Worm (Caenorhabditis elegans): Measurements from ENCODE around the gene C14C10.2.

The C14C10.2 gene

ce11 chrV:12564902-12565301 lies 27.4 kb downstream of the C14C10.2 start:
- TF ChIP-seq npax-4 (tag; optimal IDR thresholded peaks at IDR 0.05): no peak
- no peak for TF ChIP-seq syd-9 (tag; optimal IDR thresholded peaks at IDR 0.05)
- TF ChIP-seq ceh-2 (tag; optimal IDR thresholded peaks at IDR 0.05): no peak
- no peak for TF ChIP-seq zip-5 (tag; optimal IDR thresholded peaks at IDR 0.05)
- no peak for TF ChIP-seq hlh-8 (tag; optimal IDR thresholded peaks at IDR 0.05)
- no peak for TF ChIP-seq che-1 (tag; optimal IDR thresholded peaks at IDR 0.05)
- TF ChIP-seq pag-3 (tag; optimal IDR thresholded peaks at IDR 0.05; ENCODE audit: borderline replicate concordance): no peak
- no peak for TF ChIP-seq hlh-13 (GFP tag; optimal IDR thresholded peaks at IDR 0.05)
- no peak for TF ChIP-seq Y22D7AL.16 (tag; optimal IDR thresholded peaks at IDR 0.05)
- no peak for TF ChIP-seq nfya-1 (tag; optimal IDR thresholded peaks at IDR 0.05)
- TF ChIP-seq nhr-232 (tag; optimal IDR thresholded peaks at IDR 0.05): no peak
- TF ChIP-seq ttx-3 (tag; optimal IDR thresholded peaks at IDR 0.05): no peak
- no peak for TF ChIP-seq nhr-11 (tag; optimal IDR thresholded peaks at IDR 0.05)
- no peak for TF ChIP-seq dmd-4 (tag; optimal IDR thresholded peaks at IDR 0.05; ENCODE audit: borderline replicate concordance)
- TF ChIP-seq pax-1 (tag; optimal IDR thresholded peaks at IDR 0.05): no peak

- TF ChIP-seq ceh-2 (tag; optimal IDR thresholded peaks at IDR 0.05): no peak
Observed at ce11 chrV:12563187-12563586, 29.1 kb downstream of the C14C10.2 start, which contains the start of gene mrps-5. Gene mrps-5 (plus strand): TSS chrV:12563487.

DNA sequence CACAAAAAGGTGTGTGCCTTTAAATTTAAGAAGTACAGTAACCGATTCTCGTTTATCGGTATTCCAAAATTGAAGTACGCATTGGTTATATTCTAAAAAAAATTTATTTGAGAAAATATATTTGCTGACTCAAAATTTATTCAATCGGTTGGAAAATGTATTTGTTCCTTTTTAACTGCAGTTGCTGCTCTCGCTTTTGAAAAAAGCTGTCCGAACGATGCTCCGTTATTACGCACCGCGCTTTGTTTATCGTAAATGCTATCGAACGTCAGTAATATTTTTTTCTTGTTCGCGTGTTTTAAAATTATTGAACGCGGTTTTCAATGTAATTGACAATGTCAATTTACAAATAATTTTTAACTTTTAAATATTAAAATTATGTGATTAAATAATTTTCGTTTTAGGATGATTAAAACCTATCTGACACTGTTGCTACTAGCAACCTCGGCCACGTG lies 31.9 kb downstream of the C14C10.2 start, which contains the start of gene sel-1:
Gene sel-1, plus strand, starts transcription at position 405 of the 455 bp plus-strand sequence.
- TF ChIP-seq lim-6 (tag; optimal IDR thresholded peaks at IDR 0.05) (no peak), ceh-45 (GFP tag; IDR thresholded peaks at IDR 0.05) (no peak), ceh-30 (tag; optimal IDR thresholded peaks at IDR 0.05) (no peak), ceh-14 (tag; optimal IDR thresholded peaks at IDR 0.05) (no peak), rnt-1 (tag; optimal IDR thresholded peaks at IDR 0.05) (no peak), ceh-18 (tag; optimal IDR thresholded peaks at IDR 0.05) (no peak), ceh-22 (tag; optimal IDR thresholded peaks at IDR 0.05) (no peak), pha-4 (tag; optimal IDR thresholded peaks at IDR 0.05) (no peak), pros-1 (tag; optimal IDR thresholded peaks at IDR 0.05) (no peak), unc-55 (GFP tag; optimal IDR thresholded peaks at IDR 0.05) (no peak), sdc-2 (tag; optimal IDR thresholded peaks at IDR 0.05) (no peak), hlh-8 (tag; optimal IDR thresholded peaks at IDR 0.05) (no peak)

- TF ChIP-seq C08G9.2 (tag; optimal IDR thresholded peaks at IDR 0.05): no peak
- TF ChIP-seq ceh-19 (GFP tag; optimal IDR thresholded peaks at IDR 0.05): no peak
- TF ChIP-seq npax-4 (tag; optimal IDR thresholded peaks at IDR 0.05): no peak
- no peak for TF ChIP-seq pqm-1 (tag; optimal IDR thresholded peaks at IDR 0.05)
- TF ChIP-seq nfya-1 (tag; optimal IDR thresholded peaks at IDR 0.05): no peak
- no peak for TF ChIP-seq lin-11 (tag; optimal IDR thresholded peaks at IDR 0.05)
- no peak for TF ChIP-seq Y22D7AL.16 (tag; optimal IDR thresholded peaks at IDR 0.05)
- no peak for TF ChIP-seq elt-2 (tag; optimal IDR thresholded peaks at IDR 0.05)
- no peak for TF ChIP-seq ceh-9 (tag; optimal IDR thresholded peaks at IDR 0.05)
Observed at ce11 chrV:12556904-12557303, 35.4 kb downstream of the C14C10.2 start.

- TF ChIP-seq ceh-2 (tag; optimal IDR thresholded peaks at IDR 0.05): no peak
- no peak for TF ChIP-seq syd-9 (tag; optimal IDR thresholded peaks at IDR 0.05)
- no peak for TF ChIP-seq unc-55 (GFP tag; optimal IDR thresholded peaks at IDR 0.05)
- no peak for TF ChIP-seq ceh-45 (GFP tag; IDR thresholded peaks at IDR 0.05)
- no peak for TF ChIP-seq eyg-1 (tag; optimal IDR thresholded peaks at IDR 0.05)
- TF ChIP-seq ceh-22 (tag; optimal IDR thresholded peaks at IDR 0.05): no peak
- TF ChIP-seq mec-3 (tag; optimal IDR thresholded peaks at IDR 0.05; ENCODE audit: borderline replicate concordance): no peak
- no peak for TF ChIP-seq ceh-9 (tag; optimal IDR thresholded peaks at IDR 0.05)
- no peak for TF ChIP-seq ceh-31 (tag; optimal IDR thresholded peaks at IDR 0.05)
- TF ChIP-seq ref-2 (tag; optimal IDR thresholded peaks at IDR 0.05): no peak
- no peak for TF ChIP-seq pha-2 (tag; optimal IDR thresholded peaks at IDR 0.05)
- no peak for TF ChIP-seq hlh-6 (tag; optimal IDR thresholded peaks at IDR 0.05)
- TF ChIP-seq ceh-6 (GFP tag; optimal IDR thresholded peaks at IDR 0.05): no peak
- TF ChIP-seq lin-11 (tag; optimal IDR thresholded peaks at IDR 0.05): no peak
- TF ChIP-seq lim-6 (tag; optimal IDR thresholded peaks at IDR 0.05): no peak
- TF ChIP-seq elt-4 (tag; optimal IDR thresholded peaks at IDR 0.05): no peak
Observed at ce11 chrV:12555872-12556271, 36.4 kb downstream of the C14C10.2 start.
